Fruit fly (Drosophila melanogaster) whole organism, pupa: Measurements from ENCODE around the gene CG32756.
"Not testable (repeated sequence)": the region's sequence is repeated elsewhere in the genome, so short reads cannot be mapped to it uniquely, and the experiment has no call there.

Source experiments
- CG10348 ChIP-seq: fragments of 200-800 bp; sonication (Bioruptor generic); IDR thresholded peaks from 2 replicates; pipeline ENCODE4 v1.3.6; 2022; ENCODE audit warnings: missing biosample characterization, missing genetic modification characterization
- CG12605 ChIP-seq: fragments of 200-800 bp; sonication (Bioruptor generic); IDR thresholded peaks from 2 replicates; pipeline ENCODE4 v1.3.6; 2022; ENCODE audit warnings: missing biosample characterization, missing genetic modification characterization
- CG13204 ChIP-seq: fragments of 200-800 bp; sonication (Bioruptor generic); optimal IDR thresholded peaks from 2 replicates; lab custom pipeline; 2018; ENCODE audit warnings: missing biosample characterization, mild to moderate bottlenecking, missing genetic modification characterization, moderate library complexity
- CG14655 ChIP-seq: fragments of 200-800 bp; sonication (Bioruptor generic); optimal IDR thresholded peaks from 3 replicates; lab custom pipeline; 2017; ENCODE audit warnings: mild to moderate bottlenecking, missing biosample characterization, missing genetic modification reagents, missing genetic modification characterization
- CG15710 ChIP-seq: fragments of 200-800 bp; sonication (Bioruptor generic); optimal IDR thresholded peaks from 2 replicates; lab custom pipeline; 2018; ENCODE audit warnings: missing biosample characterization, mild to moderate bottlenecking, missing genetic modification characterization, moderate library complexity
- CG17806 ChIP-seq: fragments of 200-800 bp; sonication (Bioruptor generic); optimal IDR thresholded peaks from 2 replicates; lab custom pipeline; 2018; ENCODE audit warnings: missing biosample characterization, mild to moderate bottlenecking, missing genetic modification characterization, moderate library complexity
- CG32121 ChIP-seq: fragments of 200-800 bp; sonication (Bioruptor generic); IDR thresholded peaks from 2 replicates; pipeline ENCODE4 v1.3.6; 2022; ENCODE audit warnings: missing biosample characterization, missing genetic modification characterization
- CG34367 ChIP-seq: fragments of 200-800 bp; sonication (Bioruptor generic); optimal IDR thresholded peaks from 2 replicates; lab custom pipeline; 2018; ENCODE audit warnings: missing biosample characterization, mild to moderate bottlenecking, missing genetic modification characterization
- CG4496 ChIP-seq: fragments of 200-800 bp; sonication (Bioruptor generic); IDR thresholded peaks from 3 replicates; pipeline ENCODE4 v1.3.6; 2022; ENCODE audit warnings: missing biosample characterization, missing genetic modification characterization
- CG8159 ChIP-seq: fragments of 200-800 bp; sonication (Bioruptor generic); optimal IDR thresholded peaks from 3 replicates; lab custom pipeline; 2018; ENCODE audit warnings: missing biosample characterization, mild to moderate bottlenecking, missing genetic modification characterization, moderate library complexity
- CG8301 ChIP-seq: fragments of 200-800 bp; sonication (Bioruptor generic); optimal IDR thresholded peaks from 2 replicates; lab custom pipeline; 2018; ENCODE audit warnings: missing biosample characterization, mild to moderate bottlenecking, missing genetic modification characterization
- CG9948 ChIP-seq: fragments of 200-800 bp; sonication (Bioruptor generic); optimal IDR thresholded peaks from 2 replicates; lab custom pipeline; 2018; ENCODE audit warnings: missing biosample characterization, mild to moderate bottlenecking, missing genetic modification characterization, moderate library complexity
- D1 ChIP-seq: fragments of 200-800 bp; sonication (Bioruptor generic); optimal IDR thresholded peaks from 2 replicates; lab custom pipeline; 2018; ENCODE audit warnings: missing biosample characterization, mild to moderate bottlenecking, missing genetic modification characterization, moderate library complexity
- EcR ChIP-seq: fragments of 200-800 bp; sonication (Bioruptor generic); optimal IDR thresholded peaks from 3 replicates; lab custom pipeline; 2019; ENCODE audit warnings: missing biosample characterization, missing genetic modification characterization, mild to moderate bottlenecking, moderate library complexity, missing genetic modification reagents
- Ets98B ChIP-seq: fragments of 200-800 bp; sonication (Bioruptor generic); IDR thresholded peaks from 2 replicates; pipeline ENCODE4 v1.3.6; 2022; ENCODE audit warnings: missing biosample characterization, missing genetic modification characterization
- Pif1A ChIP-seq: fragments of 200-800 bp; sonication (Bioruptor generic); optimal IDR thresholded peaks from 3 replicates; lab custom pipeline; 2016; ENCODE audit warnings: missing biosample characterization, missing genetic modification characterization
- Pif1B ChIP-seq: fragments of 200-800 bp; sonication (Bioruptor generic); optimal IDR thresholded peaks from 3 replicates; lab custom pipeline; 2016; ENCODE audit warnings: missing biosample characterization, missing genetic modification characterization
- Snoo ChIP-seq: fragments of 200-800 bp; sonication (Bioruptor generic); optimal IDR thresholded peaks from 3 replicates; lab custom pipeline; 2017; ENCODE audit warnings: missing biosample characterization, mild to moderate bottlenecking, missing genetic modification characterization, inconsistent platforms
- fd96Ca ChIP-seq: fragments of 200-800 bp; sonication (Bioruptor generic); IDR thresholded peaks from 3 replicates; pipeline ENCODE4 v1.3.6; 2022; ENCODE audit warnings: missing biosample characterization, missing genetic modification characterization
- gl ChIP-seq: fragments of 200-800 bp; sonication (Bioruptor generic); optimal IDR thresholded peaks from 2 replicates; lab custom pipeline; 2018; ENCODE audit warnings: missing biosample characterization, mild to moderate bottlenecking, missing genetic modification characterization
- rn ChIP-seq: fragments of 200-800 bp; sonication (Bioruptor generic); IDR thresholded peaks from 2 replicates; pipeline ENCODE4 v1.3.6; 2022; ENCODE audit warnings: missing biosample characterization, missing genetic modification characterization

CG32756 gene

dm6 chrX:5945052-5945830, at the start of gene CG32756:
CG32756 (plus strand) TSS chrX:5945682.
- TF ChIP-seq Snoo (tag; lab: Kevin White, UChicago); CG17806 (tag; lab: Kevin White, UChicago); CG4496 (GFP tag; lab: Robert Waterston, UW): not testable (repeated sequence)

- TF ChIP-seq CG14655: peak; percentile 99
- peak; percentile 88 for TF ChIP-seq D1 (tag; lab: Kevin White, UChicago)
- TF ChIP-seq CG10348 (GFP tag; lab: Robert Waterston, UW): peak; percentile 94
- TF ChIP-seq Ets98B (GFP tag; lab: Robert Waterston, UW): peak; percentile 99
- TF ChIP-seq CG17806 (tag; lab: Kevin White, UChicago): peak; percentile 99
- TF ChIP-seq CG4496 (GFP tag; lab: Robert Waterston, UW): peak; percentile 99
- TF ChIP-seq CG13204: peak; percentile 98
- peak; percentile 99 for TF ChIP-seq CG15710 (tag; lab: Kevin White, UChicago)
- peak; percentile 99 for TF ChIP-seq fd96Ca (GFP tag; lab: Robert Waterston, UW)
- TF ChIP-seq CG8301 (tag; lab: Kevin White, UChicago): peak; percentile 99
- peak; percentile 99 for TF ChIP-seq CG34367 (tag; lab: Kevin White, UChicago)
- TF ChIP-seq Pif1A (GFP tag; lab: Kevin White, UChicago): peak; percentile 99
- TF ChIP-seq CG12605 (GFP tag; lab: Robert Waterston, UW): peak; percentile 98
- TF ChIP-seq CG32121: peak; percentile 99
- peak; percentile 98 for TF ChIP-seq rn (GFP tag; lab: Robert Waterston, UW)
- TF ChIP-seq CG8159 (tag; lab: Kevin White, UChicago): peak; percentile 99
- peak; percentile 82 for TF ChIP-seq EcR (GFP tag; lab: Kevin White, UChicago)
- TF ChIP-seq Snoo (tag; lab: Kevin White, UChicago): peak; percentile 97
- TF ChIP-seq gl (tag; lab: Kevin White, UChicago): peak; percentile 98
- TF ChIP-seq CG9948 (tag; lab: Kevin White, UChicago): peak; percentile 99
- TF ChIP-seq Pif1B (GFP tag; lab: Kevin White, UChicago): peak; percentile 98
These were observed 49.5 kb upstream of the CG32756 start for dm6 chrX:5895821-5896550.

- peak; percentile 25; the same call in 1 of the 2 replicates for TF ChIP-seq CG32121
- TF ChIP-seq Ets98B (GFP tag; lab: Robert Waterston, UW): peak; percentile 73
- peak; percentile 17 for TF ChIP-seq CG9948 (tag; lab: Kevin White, UChicago)
- peak; percentile 10 for TF ChIP-seq Pif1A (GFP tag; lab: Kevin White, UChicago)
- peak; percentile 51 for TF ChIP-seq CG17806 (tag; lab: Kevin White, UChicago)
- TF ChIP-seq gl (tag; lab: Kevin White, UChicago): peak; percentile 25
- no peak for TF ChIP-seq rn (GFP tag; lab: Robert Waterston, UW)
- peak; percentile 54 for TF ChIP-seq CG8301 (tag; lab: Kevin White, UChicago)
- TF ChIP-seq CG8159 (tag; lab: Kevin White, UChicago): peak; percentile 52
- TF ChIP-seq CG34367 (tag; lab: Kevin White, UChicago): peak; percentile 54
- no peak for TF ChIP-seq EcR (GFP tag; lab: Kevin White, UChicago)
- peak; percentile 62; the same call in 1 of the 3 replicates for TF ChIP-seq fd96Ca (GFP tag; lab: Robert Waterston, UW)
- TF ChIP-seq D1 (tag; lab: Kevin White, UChicago): no peak
- TF ChIP-seq CG15710 (tag; lab: Kevin White, UChicago): peak; percentile 36
- TF ChIP-seq CG10348 (GFP tag; lab: Robert Waterston, UW): no peak
- TF ChIP-seq CG12605 (GFP tag; lab: Robert Waterston, UW): peak; percentile 44; the same call in 1 of the 2 replicates
- TF ChIP-seq Snoo (tag; lab: Kevin White, UChicago): peak; percentile 16
- TF ChIP-seq CG14655: peak; percentile 50
- peak; percentile 75 for TF ChIP-seq CG4496 (GFP tag; lab: Robert Waterston, UW)
- TF ChIP-seq Pif1B (GFP tag; lab: Kevin White, UChicago): no peak
- TF ChIP-seq CG13204: no peak
These were observed 48.4 kb upstream of the CG32756 start for dm6 chrX:5896809-5897700.

dm6 chrX:5899241-5900145, 46.0 kb upstream of the CG32756 start:
- no peak for TF ChIP-seq rn (GFP tag; lab: Robert Waterston, UW)
- peak; percentile 58; the same call in 1 of the 3 replicates for TF ChIP-seq fd96Ca (GFP tag; lab: Robert Waterston, UW)
- TF ChIP-seq CG4496 (GFP tag; lab: Robert Waterston, UW): peak; percentile 74
- peak; percentile 35 for TF ChIP-seq CG14655
- peak; percentile 29 for TF ChIP-seq CG15710 (tag; lab: Kevin White, UChicago)
- no peak for TF ChIP-seq Pif1B (GFP tag; lab: Kevin White, UChicago)
- TF ChIP-seq CG8159 (tag; lab: Kevin White, UChicago): no peak
- no peak for TF ChIP-seq D1 (tag; lab: Kevin White, UChicago)
- 0 out of 2 replicates have a peak, but pooled peaks have one; percentile 36 for TF ChIP-seq CG32121
- TF ChIP-seq CG12605 (GFP tag; lab: Robert Waterston, UW): peak; percentile 30; the same call in 1 of the 2 replicates
- TF ChIP-seq CG13204: peak; percentile 81
- TF ChIP-seq Ets98B (GFP tag; lab: Robert Waterston, UW): peak; percentile 44
- no peak for TF ChIP-seq CG34367 (tag; lab: Kevin White, UChicago)
- peak; percentile 40 for TF ChIP-seq Snoo (tag; lab: Kevin White, UChicago)
- TF ChIP-seq gl (tag; lab: Kevin White, UChicago): peak; percentile 30
- TF ChIP-seq Pif1A (GFP tag; lab: Kevin White, UChicago): no peak
- TF ChIP-seq CG17806 (tag; lab: Kevin White, UChicago): no peak
- TF ChIP-seq CG8301 (tag; lab: Kevin White, UChicago): no peak
- TF ChIP-seq CG10348 (GFP tag; lab: Robert Waterston, UW): no peak
- peak; percentile 30 for TF ChIP-seq EcR (GFP tag; lab: Kevin White, UChicago)
